Worm (Caenorhabditis elegans): Measurements from ENCODE around the gene dao-3.

DNA sequence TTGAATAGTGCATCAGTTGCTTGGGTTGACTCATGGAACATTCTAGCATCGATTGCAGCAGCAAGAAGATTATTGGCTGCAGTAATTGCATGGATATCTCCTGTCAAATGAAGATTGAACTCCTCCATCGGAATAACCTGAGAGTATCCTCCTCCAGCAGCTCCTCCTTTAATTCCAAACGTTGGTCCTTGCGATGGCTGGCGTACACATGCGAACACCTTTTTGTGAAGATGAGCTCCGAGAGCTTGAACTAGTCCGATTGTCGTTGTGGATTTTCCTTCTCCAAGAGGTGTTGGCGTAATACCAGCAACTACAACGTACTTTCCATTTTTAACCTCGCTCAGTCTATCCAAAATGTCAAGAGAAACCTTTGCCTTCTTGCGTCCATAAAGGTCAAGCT lies 3.6 kb downstream of the dao-3 start:
- TF ChIP-seq lim-6 (tag; optimal IDR thresholded peaks at IDR 0.05): no peak
- TF ChIP-seq ceh-9 (tag; optimal IDR thresholded peaks at IDR 0.05): no peak
- no peak for TF ChIP-seq unc-86 (tag; optimal IDR thresholded peaks at IDR 0.05)
- TF ChIP-seq unc-42 (tag; optimal IDR thresholded peaks at IDR 0.05): no peak
- no peak for TF ChIP-seq ref-2 (tag; optimal IDR thresholded peaks at IDR 0.05)
- no peak for TF ChIP-seq rnt-1 (tag; optimal IDR thresholded peaks at IDR 0.05)

Data from whole organism, late embryonic.